Fruit fly (Drosophila melanogaster) whole organism, pupa: ENCODE results near the gene CG42268.

Source experiments
- CG10348 ChIP-seq: fragments of 200-800 bp; sonication (Bioruptor generic); IDR thresholded peaks from 2 replicates; pipeline ENCODE4 v1.3.6; 2022; ENCODE audit warnings: missing biosample characterization, missing genetic modification characterization
- CG12605 ChIP-seq: fragments of 200-800 bp; sonication (Bioruptor generic); IDR thresholded peaks from 2 replicates; pipeline ENCODE4 v1.3.6; 2022; ENCODE audit warnings: missing biosample characterization, missing genetic modification characterization
- CG13204 ChIP-seq: fragments of 200-800 bp; sonication (Bioruptor generic); optimal IDR thresholded peaks from 2 replicates; lab custom pipeline; 2018; ENCODE audit warnings: missing biosample characterization, mild to moderate bottlenecking, missing genetic modification characterization, moderate library complexity
- CG14655 ChIP-seq: fragments of 200-800 bp; sonication (Bioruptor generic); optimal IDR thresholded peaks from 3 replicates; lab custom pipeline; 2017; ENCODE audit warnings: mild to moderate bottlenecking, missing biosample characterization, missing genetic modification reagents, missing genetic modification characterization
- CG15710 ChIP-seq: fragments of 200-800 bp; sonication (Bioruptor generic); optimal IDR thresholded peaks from 2 replicates; lab custom pipeline; 2018; ENCODE audit warnings: missing biosample characterization, mild to moderate bottlenecking, missing genetic modification characterization, moderate library complexity
- CG32121 ChIP-seq: fragments of 200-800 bp; sonication (Bioruptor generic); IDR thresholded peaks from 2 replicates; pipeline ENCODE4 v1.3.6; 2022; ENCODE audit warnings: missing biosample characterization, missing genetic modification characterization
- CG34367 ChIP-seq: fragments of 200-800 bp; sonication (Bioruptor generic); optimal IDR thresholded peaks from 2 replicates; lab custom pipeline; 2018; ENCODE audit warnings: missing biosample characterization, mild to moderate bottlenecking, missing genetic modification characterization
- CG8301 ChIP-seq: fragments of 200-800 bp; sonication (Bioruptor generic); optimal IDR thresholded peaks from 2 replicates; lab custom pipeline; 2018; ENCODE audit warnings: missing biosample characterization, mild to moderate bottlenecking, missing genetic modification characterization
- CG9948 ChIP-seq: fragments of 200-800 bp; sonication (Bioruptor generic); optimal IDR thresholded peaks from 2 replicates; lab custom pipeline; 2018; ENCODE audit warnings: missing biosample characterization, mild to moderate bottlenecking, missing genetic modification characterization, moderate library complexity
- EcR ChIP-seq: fragments of 200-800 bp; sonication (Bioruptor generic); optimal IDR thresholded peaks from 3 replicates; lab custom pipeline; 2019; ENCODE audit warnings: missing biosample characterization, missing genetic modification characterization, mild to moderate bottlenecking, moderate library complexity, missing genetic modification reagents
- Pif1B ChIP-seq: fragments of 200-800 bp; sonication (Bioruptor generic); optimal IDR thresholded peaks from 3 replicates; lab custom pipeline; 2016; ENCODE audit warnings: missing biosample characterization, missing genetic modification characterization
- fd96Ca ChIP-seq: fragments of 200-800 bp; sonication (Bioruptor generic); IDR thresholded peaks from 3 replicates; pipeline ENCODE4 v1.3.6; 2022; ENCODE audit warnings: missing biosample characterization, missing genetic modification characterization
- gl ChIP-seq: fragments of 200-800 bp; sonication (Bioruptor generic); optimal IDR thresholded peaks from 2 replicates; lab custom pipeline; 2018; ENCODE audit warnings: missing biosample characterization, mild to moderate bottlenecking, missing genetic modification characterization
- rn ChIP-seq: fragments of 200-800 bp; sonication (Bioruptor generic); IDR thresholded peaks from 2 replicates; pipeline ENCODE4 v1.3.6; 2022; ENCODE audit warnings: missing biosample characterization, missing genetic modification characterization

DNA sequence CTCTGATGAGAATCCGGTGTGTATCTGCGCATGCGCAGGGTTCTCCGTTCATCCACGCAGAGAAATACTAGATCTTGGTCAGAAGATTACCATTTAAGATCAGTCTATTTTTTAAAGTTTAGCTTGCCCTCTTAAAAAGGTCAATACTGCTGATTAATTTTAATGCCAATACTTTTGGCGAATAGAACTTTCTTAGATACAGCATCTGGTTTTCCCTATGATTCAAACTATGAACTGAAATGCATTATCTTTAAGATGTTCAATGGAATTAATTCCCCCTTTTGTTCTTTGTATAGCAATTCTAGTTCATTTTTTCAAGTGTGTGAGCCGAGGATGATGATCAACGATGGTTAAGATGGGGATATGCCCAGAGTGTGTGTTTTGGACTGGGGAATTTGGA, 17.9 kb downstream of the CG42268 start:
- TF ChIP-seq CG15710 (tag; lab: Kevin White, UChicago) (peak; percentile 31), CG14655 (peak; percentile 93), CG13204 (GFP tag; lab: Kevin White, UChicago) (peak; percentile 7), CG9948 (tag; lab: Kevin White, UChicago) (peak; percentile 81), gl (tag; lab: Kevin White, UChicago) (peak; percentile 56), fd96Ca (GFP tag; lab: Robert Waterston, UW) (peak; percentile 26; the same call in 1 of the 3 replicates), rn (GFP tag; lab: Robert Waterston, UW) (no peak), CG8301 (tag; lab: Kevin White, UChicago) (peak; percentile 62), CG10348 (GFP tag; lab: Robert Waterston, UW) (no peak), CG32121 (GFP tag; lab: Robert Waterston, UW) (no peak), CG34367 (tag; lab: Kevin White, UChicago) (no peak), CG12605 (GFP tag; lab: Robert Waterston, UW) (no peak), EcR (GFP tag; lab: Kevin White, UChicago) (no peak), Pif1B (GFP tag; lab: Kevin White, UChicago) (peak; percentile 45)
